Worm (Caenorhabditis elegans): Measurements from ENCODE around the gene Y66D12A.10.

DNA sequence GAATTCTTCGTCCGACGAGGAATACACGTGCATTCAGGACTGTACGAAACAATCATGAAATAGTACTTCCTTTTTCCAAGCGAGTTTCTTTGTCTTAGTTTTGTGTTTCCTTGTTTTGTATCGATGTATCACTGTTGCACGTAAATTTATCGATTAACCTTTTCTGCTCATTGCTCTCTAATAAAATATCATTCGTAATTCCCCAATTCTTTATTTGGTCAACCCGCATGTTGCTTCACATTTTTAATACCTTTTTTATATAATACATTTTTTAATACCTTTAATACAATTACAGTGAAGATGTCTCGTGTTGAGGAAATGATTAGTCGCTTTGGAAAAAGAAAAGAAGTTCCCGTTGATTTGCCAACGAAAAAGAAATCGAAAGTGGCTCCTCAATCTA lies 42.2 kb downstream of the Y66D12A.10 start, which contains the start of gene Y66D12A.1:
- TF ChIP-seq med-1 (GFP tag; optimal IDR thresholded peaks at IDR 0.05; ENCODE audit: insufficient read depth) (no peak), cog-1 (tag; optimal IDR thresholded peaks at IDR 0.05) (no peak), flt-1 (GFP tag; IDR thresholded peaks at IDR 0.05) (no peak), tab-1 (GFP tag; IDR thresholded peaks at IDR 0.05) (no peak), klf-2 (GFP tag; conservative IDR thresholded peaks at IDR 0.05) (no peak), ztf-29 (GFP tag; IDR thresholded peaks at IDR 0.05) (no peak), T22C8.4 (GFP tag; IDR thresholded peaks at IDR 0.05) (no peak), ref-1 (GFP tag; conservative IDR thresholded peaks at IDR 0.05) (no peak)

Measured in whole organism, midembryonic.